Fruit fly (Drosophila melanogaster) whole organism, prepupa: ENCODE measurements around the gene Pino.

Experiments
- Blimp-1 ChIP-seq: fragments of 200-800 bp; sonication (Bioruptor generic); optimal IDR thresholded peaks from 3 replicates; lab custom pipeline; 2017; ENCODE audit warnings: missing biosample characterization, missing genetic modification characterization, mild to moderate bottlenecking, moderate library complexity, missing genetic modification reagents
- CG10669 ChIP-seq: fragments of 200-800 bp; sonication (Bioruptor generic); optimal IDR thresholded peaks from 3 replicates; lab custom pipeline; 2018; ENCODE audit warnings: missing biosample characterization, mild to moderate bottlenecking, missing genetic modification characterization, moderate library complexity
- CG11294 ChIP-seq: fragments of 200-800 bp; sonication (Bioruptor generic); IDR thresholded peaks from 2 replicates; pipeline ENCODE4 v1.3.6; 2022; ENCODE audit warnings: missing biosample characterization, missing genetic modification characterization
- CG11762 ChIP-seq: fragments of 200-800 bp; sonication (Bioruptor generic); optimal IDR thresholded peaks from 3 replicates; lab custom pipeline; 2016; ENCODE audit warnings: missing biosample characterization, missing genetic modification characterization; ENCODE audit not compliant: insufficient read depth
- CG11902 ChIP-seq: fragments of 200-800 bp; sonication (Bioruptor generic); optimal IDR thresholded peaks from 3 replicates; lab custom pipeline; 2016; ENCODE audit warnings: missing biosample characterization, missing genetic modification characterization
- CG15336 ChIP-seq: fragments of 200-800 bp; sonication (Bioruptor generic); IDR thresholded peaks from 2 replicates; pipeline ENCODE4 v1.3.6; 2022; ENCODE audit warnings: missing biosample characterization, missing genetic modification characterization
- CG1621 ChIP-seq: fragments of 200-800 bp; sonication (Bioruptor generic); optimal IDR thresholded peaks from 3 replicates; lab custom pipeline; 2018; ENCODE audit warnings: missing biosample characterization, mild to moderate bottlenecking, missing genetic modification characterization
- CG3032 ChIP-seq: fragments of 200-800 bp; optimal IDR thresholded peaks from 2 replicates; lab custom pipeline; 2019; ENCODE audit warnings: missing biosample characterization, mild to moderate bottlenecking, missing genetic modification characterization, moderate library complexity
- CG32006 ChIP-seq: fragments of 200-800 bp; sonication (Bioruptor generic); optimal IDR thresholded peaks from 3 replicates; lab custom pipeline; 2017; ENCODE audit warnings: missing biosample characterization, mild to moderate bottlenecking, missing genetic modification characterization
- CG34406 ChIP-seq: fragments of 200-800 bp; sonication (Bioruptor generic); optimal IDR thresholded peaks from 3 replicates; lab custom pipeline; 2016; ENCODE audit warnings: missing biosample characterization, missing genetic modification characterization
- CG4318 ChIP-seq: fragments of 200-800 bp; sonication (Bioruptor generic); optimal IDR thresholded peaks from 3 replicates; lab custom pipeline; 2017; ENCODE audit warnings: missing biosample characterization, mild to moderate bottlenecking, missing genetic modification characterization
- CG6163 ChIP-seq: fragments of 200-800 bp; sonication (Bioruptor generic); IDR thresholded peaks from 3 replicates; pipeline ENCODE4 v1.3.6; 2022; ENCODE audit warnings: missing biosample characterization, missing genetic modification characterization
- CG6276 ChIP-seq: fragments of 200-800 bp; sonication (Bioruptor generic); optimal IDR thresholded peaks from 2 replicates; lab custom pipeline; 2017; ENCODE audit warnings: missing biosample characterization, mild to moderate bottlenecking, missing genetic modification characterization
- CG6792 ChIP-seq: fragments of 200-800 bp; sonication (Bioruptor generic); optimal IDR thresholded peaks from 3 replicates; lab custom pipeline; 2016; ENCODE audit warnings: missing biosample characterization, missing genetic modification characterization
- CG6808 ChIP-seq: fragments of 200-800 bp; sonication (Bioruptor generic); optimal IDR thresholded peaks from 3 replicates; lab custom pipeline; 2017; ENCODE audit warnings: missing biosample characterization, missing genetic modification characterization, mild to moderate bottlenecking, moderate library complexity, missing genetic modification reagents
- CG6854 ChIP-seq: fragments of 200-800 bp; sonication (Bioruptor generic); optimal IDR thresholded peaks from 2 replicates; lab custom pipeline; 2017; ENCODE audit warnings: missing biosample characterization, mild to moderate bottlenecking, missing genetic modification characterization
- CG7368 ChIP-seq: fragments of 200-800 bp; sonication (Bioruptor generic); optimal IDR thresholded peaks from 3 replicates; lab custom pipeline; 2016; ENCODE audit warnings: missing biosample characterization, missing genetic modification characterization
- CG8119 ChIP-seq: fragments of 200-800 bp; sonication (Bioruptor generic); IDR thresholded peaks from 3 replicates; pipeline ENCODE4 v1.3.6; 2022; ENCODE audit warnings: missing biosample characterization, missing genetic modification characterization
- CG8319 ChIP-seq: fragments of 200-800 bp; sonication (Bioruptor generic); optimal IDR thresholded peaks from 3 replicates; lab custom pipeline; 2016; ENCODE audit warnings: missing biosample characterization, missing genetic modification characterization
- CG8632 ChIP-seq: fragments of 200-800 bp; sonication (Bioruptor generic); optimal IDR thresholded peaks from 3 replicates; lab custom pipeline; 2016; ENCODE audit warnings: missing biosample characterization, missing genetic modification characterization
- CG9139 ChIP-seq: fragments of 200-800 bp; sonication (Bioruptor generic); optimal IDR thresholded peaks from 3 replicates; lab custom pipeline; 2017; ENCODE audit warnings: missing biosample characterization, mild to moderate bottlenecking, missing genetic modification characterization
- Eip75B ChIP-seq: fragments of 200-800 bp; sonication (Bioruptor generic); optimal IDR thresholded peaks from 3 replicates; lab custom pipeline; 2016; ENCODE audit warnings: missing biosample characterization, missing genetic modification characterization
- Eip93F ChIP-seq: fragments of 200-800 bp; sonication (Bioruptor generic); optimal IDR thresholded peaks from 2 replicates; lab custom pipeline; 2016; ENCODE audit warnings: missing biosample characterization, mild to moderate bottlenecking, missing genetic modification characterization
- Ets21C ChIP-seq: fragments of 200-800 bp; sonication (Bioruptor generic); optimal IDR thresholded peaks from 3 replicates; lab custom pipeline; 2016; ENCODE audit warnings: missing biosample characterization, missing genetic modification characterization
- Ets96B ChIP-seq: fragments of 200-800 bp; optimal IDR thresholded peaks from 2 replicates; lab custom pipeline; 2019; ENCODE audit warnings: missing biosample characterization, mild to moderate bottlenecking, missing genetic modification characterization, moderate library complexity
- Gug ChIP-seq: fragments of 200-800 bp; sonication (Bioruptor generic); IDR thresholded peaks from 2 replicates; pipeline ENCODE4 v1.3.6; 2022; ENCODE audit warnings: missing biosample characterization, missing genetic modification characterization
- Hr38 ChIP-seq: sonication (Bioruptor generic); optimal IDR thresholded peaks from 2 replicates; lab custom pipeline; 2016; ENCODE audit warnings: missing biosample characterization, missing genetic modification characterization
- Hr39 ChIP-seq: fragments of 200-800 bp; sonication (Bioruptor generic); optimal IDR thresholded peaks from 2 replicates; lab custom pipeline; 2016; ENCODE audit warnings: missing biosample characterization, missing genetic modification characterization
- Hr4 ChIP-seq: fragments of 200-800 bp; sonication (Bioruptor generic); optimal IDR thresholded peaks from 3 replicates; lab custom pipeline; 2016; ENCODE audit warnings: missing biosample characterization, missing genetic modification characterization
- Lpt ChIP-seq: fragments of 200-800 bp; sonication (Bioruptor generic); optimal IDR thresholded peaks from 3 replicates; lab custom pipeline; 2016; ENCODE audit warnings: missing biosample characterization, missing genetic modification characterization
- OdsH ChIP-seq: fragments of 200-800 bp; sonication (Bioruptor generic); optimal IDR thresholded peaks from 3 replicates; lab custom pipeline; 2016; ENCODE audit warnings: missing biosample characterization, missing genetic modification characterization
- Smox ChIP-seq: fragments of 200-800 bp; sonication (Bioruptor generic); optimal IDR thresholded peaks from 3 replicates; lab custom pipeline; 2016; ENCODE audit warnings: missing biosample characterization, missing genetic modification characterization
- Sox15 ChIP-seq: fragments of 200-800 bp; sonication (Bioruptor generic); optimal IDR thresholded peaks from 3 replicates; lab custom pipeline; 2016; ENCODE audit warnings: missing biosample characterization, missing genetic modification characterization
- achi ChIP-seq: fragments of 200-800 bp; sonication (Bioruptor generic); optimal IDR thresholded peaks from 3 replicates; lab custom pipeline; 2016; ENCODE audit warnings: missing biosample characterization, missing genetic modification characterization
- cyc ChIP-seq: fragments of 200-800 bp; sonication (Bioruptor generic); optimal IDR thresholded peaks from 3 replicates; lab custom pipeline; 2016; ENCODE audit warnings: missing biosample characterization, missing genetic modification characterization
- dac ChIP-seq: fragments of 200-800 bp; sonication (Bioruptor generic); optimal IDR thresholded peaks from 2 replicates; lab custom pipeline; 2017; ENCODE audit warnings: missing biosample characterization, mild to moderate bottlenecking, missing genetic modification characterization
- dsx ChIP-seq: fragments of 200-800 bp; optimal IDR thresholded peaks from 3 replicates; lab custom pipeline; 2019; ENCODE audit warnings: missing biosample characterization, mild to moderate bottlenecking, missing genetic modification characterization, moderate library complexity; ENCODE audit not compliant: poor library complexity, severe bottlenecking
- eg ChIP-seq: fragments of 200-800 bp; sonication (Bioruptor generic); IDR thresholded peaks from 3 replicates; pipeline ENCODE4 v1.3.6; 2022; ENCODE audit warnings: missing biosample characterization, missing genetic modification characterization
- fd59A ChIP-seq: fragments of 200-800 bp; sonication (Bioruptor generic); optimal IDR thresholded peaks from 2 replicates; lab custom pipeline; 2017; ENCODE audit warnings: missing biosample characterization, mild to moderate bottlenecking, missing genetic modification characterization, missing genetic modification reagents
- fd85E ChIP-seq: fragments of 200-800 bp; sonication (Bioruptor generic); optimal IDR thresholded peaks from 3 replicates; lab custom pipeline; 2016; ENCODE audit warnings: missing biosample characterization, missing genetic modification characterization
- fkh ChIP-seq: fragments of 200-800 bp; sonication (Bioruptor generic); optimal IDR thresholded peaks from 3 replicates; lab custom pipeline; 2017; ENCODE audit warnings: missing biosample characterization, mild to moderate bottlenecking, missing genetic modification characterization, moderate library complexity
- lz ChIP-seq: fragments of 200-800 bp; sonication (Bioruptor generic); optimal IDR thresholded peaks from 3 replicates; lab custom pipeline; 2016; ENCODE audit warnings: missing biosample characterization, missing genetic modification characterization
- net ChIP-seq: fragments of 200-800 bp; sonication (Bioruptor generic); optimal IDR thresholded peaks from 3 replicates; lab custom pipeline; 2016; ENCODE audit warnings: missing biosample characterization, missing genetic modification characterization
- pdm3 ChIP-seq: fragments of 200-800 bp; sonication (Bioruptor generic); optimal IDR thresholded peaks from 3 replicates; lab custom pipeline; 2016; ENCODE audit warnings: missing biosample characterization, missing genetic modification characterization
- spab ChIP-seq: fragments of 200-800 bp; sonication (Bioruptor generic); optimal IDR thresholded peaks from 2 replicates; lab custom pipeline; 2017; ENCODE audit warnings: missing biosample characterization, mild to moderate bottlenecking, missing genetic modification characterization, missing genetic modification reagents
- ss ChIP-seq, 2 experiments: fragments of 200-800 bp; sonication (Bioruptor generic); optimal IDR thresholded peaks; 2 replicates in 1 of 2; 3 replicates in 1 of 2; lab custom pipeline; 2017 to 2018; ENCODE audit warnings: mild to moderate bottlenecking in 2 of 2, missing biosample characterization in 2 of 2, missing genetic modification characterization in 2 of 2, moderate library complexity in 1 of 2
- svp ChIP-seq: fragments of 200-800 bp; sonication (Bioruptor generic); peaks from one replicate; lab custom pipeline; 2016; ENCODE audit warnings: missing biosample characterization, missing genetic modification characterization
- topi ChIP-seq: fragments of 200-800 bp; sonication (Bioruptor generic); optimal IDR thresholded peaks from 3 replicates; lab custom pipeline; 2016; ENCODE audit warnings: missing biosample characterization, missing genetic modification characterization
- vri ChIP-seq: fragments of 200-800 bp; sonication (Bioruptor generic); optimal IDR thresholded peaks from 3 replicates; lab custom pipeline; 2016; ENCODE audit warnings: missing biosample characterization, mild to moderate bottlenecking, missing genetic modification characterization

Gene Pino

DNA sequence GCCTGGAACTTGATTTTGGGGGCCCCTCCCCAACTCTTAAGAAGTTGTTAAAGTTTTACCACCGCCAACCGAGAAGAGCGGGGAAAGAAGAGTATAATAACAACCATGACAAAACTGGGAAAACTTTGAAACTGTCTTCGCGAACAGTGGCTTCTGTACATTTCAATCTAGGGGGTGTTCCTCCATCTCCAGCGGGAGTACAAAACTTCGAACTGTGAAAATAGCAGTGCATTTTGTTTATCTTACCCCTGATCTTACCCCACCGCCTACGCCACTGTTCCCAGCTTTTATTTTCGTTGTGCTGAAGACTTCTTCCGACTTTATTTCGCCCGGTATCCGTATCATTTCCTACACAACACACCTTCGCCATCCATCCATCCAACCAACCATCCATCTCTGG lies 57.8 kb downstream of the Pino start (continued):
- TF ChIP-seq Hr39 (GFP tag; lab: Kevin White, UChicago) (peak; percentile 48), fd85E (GFP tag; lab: Kevin White, UChicago) (no peak), fd59A (no peak), net (GFP tag; lab: Kevin White, UChicago) (no peak), CG6163 (GFP tag; lab: Robert Waterston, UW) (no peak), CG6792 (peak; percentile 19), achi (GFP tag; lab: Kevin White, UChicago) (peak; percentile 38), Ets96B (tag; lab: Kevin White, UChicago) (peak; percentile 39), Blimp-1 (GFP tag; lab: Kevin White, UChicago) (peak; percentile 21), spab (no peak), fkh (GFP tag; lab: Kevin White, UChicago) (no peak), CG8632 (GFP tag; lab: Kevin White, UChicago) (no peak)

DNA sequence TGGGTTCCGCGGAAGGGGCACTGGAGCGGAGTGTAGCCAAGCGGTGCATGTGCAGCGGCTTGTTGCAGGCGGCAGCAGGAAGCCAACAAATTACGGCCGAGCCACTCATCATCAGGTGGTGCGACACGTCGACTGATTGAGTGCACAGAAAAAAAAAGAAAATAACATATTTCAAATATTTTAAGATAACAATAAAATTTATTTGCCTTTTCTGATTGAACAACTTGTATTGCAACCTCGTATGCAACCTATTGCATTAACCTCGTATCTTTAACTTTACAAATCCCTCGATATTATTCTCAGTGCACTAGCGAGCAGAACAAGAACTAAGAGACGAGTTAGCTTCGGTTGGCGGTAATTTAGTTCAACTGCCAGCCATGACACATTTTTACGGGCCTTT lies 58.4 kb downstream of the Pino start:
- peak; percentile 70 for TF ChIP-seq CG15336 (GFP tag; lab: Robert Waterston, UW)
- TF ChIP-seq CG11762 (GFP tag; lab: Kevin White, UChicago): no peak
- peak; percentile 15 for TF ChIP-seq CG9139 (GFP tag; lab: Kevin White, UChicago)
- peak; percentile 84 for TF ChIP-seq CG6163 (GFP tag; lab: Robert Waterston, UW)
- TF ChIP-seq Hr4 (GFP tag; lab: Kevin White, UChicago): peak; percentile 67
- TF ChIP-seq CG8119: peak; percentile 56; the same call in 2 of the 3 replicates
- no peak for TF ChIP-seq Eip93F (GFP tag; lab: Kevin White, UChicago)
- TF ChIP-seq eg (GFP tag; lab: Robert Waterston, UW): peak; percentile 71
- TF ChIP-seq CG1621 (tag; lab: Kevin White, UChicago): peak; percentile 65
- peak; percentile 7 for TF ChIP-seq CG7368
- TF ChIP-seq spab: peak; percentile 65
- peak; percentile 64 for TF ChIP-seq Gug (GFP tag; lab: Robert Waterston, UW)
- peak; percentile 38 for TF ChIP-seq net (GFP tag; lab: Kevin White, UChicago)
- TF ChIP-seq CG11294: no peak
- peak; percentile 66 for TF ChIP-seq OdsH
- peak; percentile 4 for TF ChIP-seq CG8319 (GFP tag; lab: Kevin White, UChicago)
- peak; percentile 70 for TF ChIP-seq CG32006 (GFP tag; lab: Kevin White, UChicago)
- peak; percentile 51 for TF ChIP-seq CG4318 (GFP tag; lab: Kevin White, UChicago)
- no peak for TF ChIP-seq Ets21C
- peak; percentile 66 for TF ChIP-seq Ets96B (tag; lab: Kevin White, UChicago)
- peak; percentile 39 for TF ChIP-seq CG8632 (GFP tag; lab: Kevin White, UChicago)
- TF ChIP-seq ss (GFP tag; optimal IDR thresholded peaks at IDR 0.05; lab: Kevin White, UChicago): peak; percentile 49 to 56
- TF ChIP-seq dac: peak; percentile 32
- peak; percentile 58 for TF ChIP-seq CG6808 (GFP tag; lab: Kevin White, UChicago)
- peak; percentile 56 for TF ChIP-seq dsx
- no peak for TF ChIP-seq fkh (GFP tag; lab: Kevin White, UChicago)
- peak; percentile 73 for TF ChIP-seq achi (GFP tag; lab: Kevin White, UChicago)
- TF ChIP-seq Eip75B (GFP tag; lab: Kevin White, UChicago): peak; percentile 61
- peak; percentile 55 for TF ChIP-seq pdm3 (GFP tag; lab: Kevin White, UChicago)
- peak; percentile 5 for TF ChIP-seq CG11902 (GFP tag; lab: Kevin White, UChicago)
- TF ChIP-seq lz (GFP tag; lab: Kevin White, UChicago): peak; percentile 62
- TF ChIP-seq CG6854 (GFP tag; lab: Kevin White, UChicago): no peak
- no peak for TF ChIP-seq Sox15
- TF ChIP-seq Lpt: peak; percentile 53
- TF ChIP-seq topi (GFP tag; lab: Kevin White, UChicago): peak; percentile 66
- TF ChIP-seq CG10669 (GFP tag; lab: Kevin White, UChicago): peak; percentile 59
- TF ChIP-seq fd59A: peak; percentile 46
- peak; percentile 61 for TF ChIP-seq CG3032
- TF ChIP-seq Smox (GFP tag; lab: Kevin White, UChicago): peak; percentile 51
- TF ChIP-seq svp (GFP tag; lab: Kevin White, UChicago): peak; percentile 72
- no peak for TF ChIP-seq Blimp-1 (GFP tag; lab: Kevin White, UChicago)
- TF ChIP-seq cyc (GFP tag; lab: Kevin White, UChicago): peak; percentile 45
- no peak for TF ChIP-seq Hr38
- peak; percentile 55 for TF ChIP-seq CG34406 (GFP tag; lab: Kevin White, UChicago)
- peak; percentile 40 for TF ChIP-seq CG6276 (GFP tag; lab: Kevin White, UChicago)
- peak; percentile 15 for TF ChIP-seq vri (GFP tag; lab: Kevin White, UChicago)
